Worm (Caenorhabditis elegans): ENCODE data around the gene mlt-3.

ce11 chrIV:12217142-12217541 lies 9.8 kb downstream of the mlt-3 start:
- TF ChIP-seq sdc-2 (tag; optimal IDR thresholded peaks at IDR 0.05), result no peak
- no peak for TF ChIP-seq ztf-16 (tag; optimal IDR thresholded peaks at IDR 0.05)
